Worm (Caenorhabditis elegans) whole organism, mixed stage, embryonic: ENCODE results near the gene F53C3.3.

Experiments
- M03D4.4 ChIP-seq: sonication (generic microtip); optimal IDR thresholded peaks from 2 replicates; lab custom pipeline; 2017; ENCODE audit warnings: mild to moderate bottlenecking, missing genetic modification characterization, missing compliant biosample characterization
- bed-3 ChIP-seq: fragments of 200-800 bp; sonication (Bioruptor generic); optimal IDR thresholded peaks from 3 replicates; lab custom pipeline; 2018; ENCODE audit warnings: mild to moderate bottlenecking, missing genetic modification characterization, moderate library complexity, missing compliant biosample characterization
- blmp-1 ChIP-seq: fragments of 150-350 bp; optimal IDR thresholded peaks from 2 replicates; lab custom pipeline; 2014; ENCODE audit warnings: missing biosample characterization, missing genetic modification characterization
- ceh-39 ChIP-seq: fragments of 150-350 bp; optimal IDR thresholded peaks from 2 replicates; lab custom pipeline; 2014; ENCODE audit warnings: missing biosample characterization, missing genetic modification characterization
- ceh-43 ChIP-seq: fragments of 200-800 bp; sonication (Bioruptor generic); optimal IDR thresholded peaks from 2 replicates; lab custom pipeline; 2018; ENCODE audit warnings: mild to moderate bottlenecking, missing genetic modification characterization, moderate library complexity, missing compliant biosample characterization
- ceh-83 ChIP-seq: fragments of 200-800 bp; sonication (Bioruptor generic); optimal IDR thresholded peaks from 2 replicates; lab custom pipeline; 2018; ENCODE audit warnings: mild to moderate bottlenecking, missing genetic modification characterization, missing compliant biosample characterization
- ces-1 ChIP-seq: fragments of 150-350 bp; optimal IDR thresholded peaks from 2 replicates; lab custom pipeline; 2014; ENCODE audit warnings: missing biosample characterization, missing genetic modification reagents, missing genetic modification characterization
- cnd-1 ChIP-seq: fragments of 200-800 bp; sonication (Bioruptor generic); optimal IDR thresholded peaks from 2 replicates; lab custom pipeline; 2018; ENCODE audit warnings: mild to moderate bottlenecking, missing genetic modification characterization, missing compliant biosample characterization
- drap-1 ChIP-seq: fragments of 200-800 bp; sonication (Bioruptor generic); optimal IDR thresholded peaks from 3 replicates; lab custom pipeline; 2018; ENCODE audit warnings: mild to moderate bottlenecking, missing genetic modification characterization, missing compliant biosample characterization
- elt-1 ChIP-seq: sonication (generic microtip); optimal IDR thresholded peaks from 2 replicates; lab custom pipeline; 2017; ENCODE audit warnings: missing genetic modification characterization, mild to moderate bottlenecking, missing compliant biosample characterization, antibody characterized with exemption, moderate library complexity, borderline replicate concordance; ENCODE audit not compliant: insufficient read depth
- elt-3 ChIP-seq: fragments of 150-350 bp; optimal IDR thresholded peaks from 2 replicates; lab custom pipeline; 2014; ENCODE audit warnings: missing biosample characterization, missing genetic modification characterization
- flh-1 ChIP-seq: fragments of 200-800 bp; sonication (Bioruptor generic); optimal IDR thresholded peaks from 2 replicates; lab custom pipeline; 2018; ENCODE audit warnings: mild to moderate bottlenecking, missing genetic modification characterization, moderate library complexity, missing compliant biosample characterization
- ham-2 ChIP-seq: fragments of 200-800 bp; sonication (Bioruptor generic); optimal IDR thresholded peaks from 2 replicates; lab custom pipeline; 2018; ENCODE audit warnings: mild to moderate bottlenecking, missing genetic modification characterization, missing compliant biosample characterization
- hlh-1 ChIP-seq: fragments of 150-350 bp; optimal IDR thresholded peaks from 2 replicates; lab custom pipeline; 2014; ENCODE audit warnings: missing biosample characterization, missing genetic modification reagents, missing genetic modification characterization
- lsy-2 ChIP-seq: fragments of 150-350 bp; optimal IDR thresholded peaks from 2 replicates; lab custom pipeline; 2014; ENCODE audit warnings: missing biosample characterization, missing genetic modification characterization
- mab-5 ChIP-seq: fragments of 150-350 bp; optimal IDR thresholded peaks from 2 replicates; lab custom pipeline; 2014; ENCODE audit warnings: missing biosample characterization, missing genetic modification characterization
- mep-1 ChIP-seq: fragments of 150-350 bp; optimal IDR thresholded peaks from 2 replicates; lab custom pipeline; 2017; ENCODE audit warnings: missing biosample characterization, missing genetic modification reagents, missing genetic modification characterization, inconsistent platforms
- mls-2 ChIP-seq: sonication (generic microtip); optimal IDR thresholded peaks from 2 replicates; lab custom pipeline; 2016; ENCODE audit warnings: mild to moderate bottlenecking, missing genetic modification characterization, moderate library complexity, missing compliant biosample characterization
- nhr-12 ChIP-seq: fragments of 150-350 bp; optimal IDR thresholded peaks from 2 replicates; lab custom pipeline; 2014; ENCODE audit warnings: missing biosample characterization, missing genetic modification characterization
- nhr-2 ChIP-seq: fragments of 150-350 bp; optimal IDR thresholded peaks from 2 replicates; lab custom pipeline; 2014; ENCODE audit warnings: missing biosample characterization, missing genetic modification characterization
- nhr-237 ChIP-seq: fragments of 150-350 bp; optimal IDR thresholded peaks from 2 replicates; lab custom pipeline; 2014; ENCODE audit warnings: missing biosample characterization, missing genetic modification characterization
- nhr-28 ChIP-seq: fragments of 150-350 bp; optimal IDR thresholded peaks from 2 replicates; lab custom pipeline; 2014; ENCODE audit warnings: missing biosample characterization, missing genetic modification characterization
- nhr-76 ChIP-seq: sonication (generic microtip); optimal IDR thresholded peaks from 2 replicates; lab custom pipeline; 2017; ENCODE audit warnings: missing biosample characterization, missing genetic modification characterization
- pha-4 ChIP-seq: fragments of 150-350 bp; optimal IDR thresholded peaks from 2 replicates; lab custom pipeline; 2018; ENCODE audit warnings: missing biosample characterization, missing genetic modification reagents, missing genetic modification characterization
- sem-2 ChIP-seq: fragments of 200-800 bp; sonication (Bioruptor generic); optimal IDR thresholded peaks from 2 replicates; lab custom pipeline; 2018; ENCODE audit warnings: mild to moderate bottlenecking, missing genetic modification characterization, missing compliant biosample characterization
- snpc-4 ChIP-seq: fragments of 150-350 bp; optimal IDR thresholded peaks from 2 replicates; lab custom pipeline; 2014; ENCODE audit warnings: missing biosample characterization, missing genetic modification characterization
- sptf-1 ChIP-seq: sonication (generic microtip); optimal IDR thresholded peaks from 2 replicates; lab custom pipeline; 2017; ENCODE audit warnings: mild to moderate bottlenecking, missing genetic modification characterization, moderate library complexity, missing compliant biosample characterization
- unc-120 ChIP-seq: sonication (generic microtip); optimal IDR thresholded peaks from 2 replicates; lab custom pipeline; 2017; ENCODE audit warnings: missing genetic modification characterization, missing compliant biosample characterization; ENCODE audit not compliant: poor library complexity, severe bottlenecking
- unc-62 ChIP-seq: fragments of 150-350 bp; optimal IDR thresholded peaks from 2 replicates; lab custom pipeline; 2014; ENCODE audit warnings: missing biosample characterization, missing genetic modification reagents, missing genetic modification characterization
- zip-8 ChIP-seq: fragments of 150-350 bp; optimal IDR thresholded peaks from 2 replicates; lab custom pipeline; 2014; ENCODE audit warnings: missing biosample characterization, missing genetic modification characterization
- ztf-11 ChIP-seq: fragments of 150-350 bp; optimal IDR thresholded peaks from 2 replicates; lab custom pipeline; 2014; ENCODE audit warnings: missing biosample characterization, missing genetic modification characterization

Gene F53C3.3

ce11 chrII:3902798-3903197, at the start of gene F53C3.3:
F53C3.3 (plus strand) TSS chrII:3902856.
- no peak for TF ChIP-seq M03D4.4 (tag; lab: Kevin White, UChicago)
- TF ChIP-seq sptf-1 (tag; lab: Kevin White, UChicago): no peak
- TF ChIP-seq elt-3 (tag; lab: Kevin White, UChicago): no peak
- TF ChIP-seq elt-1 (tag; lab: Kevin White, UChicago): no peak
- TF ChIP-seq mep-1 (tag; lab: Kevin White, UChicago): no peak

ce11 chrII:3860826-3861225, 41.8 kb upstream of the F53C3.3 start, which contains the start of gene oac-11:
oac-11 (minus strand) TSS chrII:3860926.
- TF ChIP-seq unc-62 (GFP tag; lab: Kevin White, UChicago): no peak
- no peak for TF ChIP-seq cnd-1 (tag; lab: Kevin White, UChicago)
- TF ChIP-seq bed-3 (GFP tag; lab: Kevin White, UChicago): no peak
- no peak for TF ChIP-seq nhr-237 (tag; lab: Kevin White, UChicago)
- TF ChIP-seq mab-5 (tag; lab: Kevin White, UChicago): no peak
- no peak for TF ChIP-seq drap-1
- no peak for TF ChIP-seq zip-8 (tag; lab: Kevin White, UChicago)
- TF ChIP-seq ztf-11: no peak
- TF ChIP-seq ces-1: no peak
- no peak for TF ChIP-seq elt-3 (tag; lab: Kevin White, UChicago)
- TF ChIP-seq unc-120 (tag; lab: Kevin White, UChicago): no peak
- no peak for TF ChIP-seq mep-1 (tag; lab: Kevin White, UChicago)
- TF ChIP-seq nhr-2: no peak
- no peak for TF ChIP-seq snpc-4 (tag; lab: Kevin White, UChicago)
- TF ChIP-seq nhr-12 (tag; lab: Kevin White, UChicago): no peak

- TF ChIP-seq M03D4.4 (tag; lab: Kevin White, UChicago): no peak
- TF ChIP-seq mep-1 (tag; lab: Kevin White, UChicago): no peak
- no peak for TF ChIP-seq lsy-2
- TF ChIP-seq pha-4 (tag; lab: Kevin White, UChicago): no peak
- TF ChIP-seq ces-1: no peak
- no peak for TF ChIP-seq hlh-1 (tag; lab: Kevin White, UChicago)
- TF ChIP-seq nhr-76: no peak
- no peak for TF ChIP-seq mab-5 (tag; lab: Kevin White, UChicago)
- no peak for TF ChIP-seq elt-1 (tag; lab: Kevin White, UChicago)
- TF ChIP-seq unc-62 (GFP tag; lab: Kevin White, UChicago): no peak
- no peak for TF ChIP-seq ztf-11
- TF ChIP-seq ceh-43 (GFP tag; lab: Kevin White, UChicago): no peak
- TF ChIP-seq ceh-39: no peak
- no peak for TF ChIP-seq nhr-2
- no peak for TF ChIP-seq ceh-83 (GFP tag; lab: Kevin White, UChicago)
- TF ChIP-seq nhr-12 (tag; lab: Kevin White, UChicago): no peak
- TF ChIP-seq bed-3 (GFP tag; lab: Kevin White, UChicago): no peak
- TF ChIP-seq flh-1: no peak
- TF ChIP-seq blmp-1 (tag; lab: Kevin White, UChicago): no peak
- no peak for TF ChIP-seq drap-1
Measured at ce11 chrII:3862053-3862452, 40.6 kb upstream of the F53C3.3 start.

ce11 chrII:3864652-3865051, 38.0 kb upstream of the F53C3.3 start, which contains the start of gene nhr-261:
nhr-261 (minus strand) TSS chrII:3864752.
- TF ChIP-seq nhr-12 (tag; lab: Kevin White, UChicago): no peak
- no peak for TF ChIP-seq mls-2
- TF ChIP-seq nhr-237 (tag; lab: Kevin White, UChicago): no peak

ce11 chrII:3869601-3870000, 33.1 kb upstream of the F53C3.3 start, which contains the start of gene oac-10:
oac-10 (plus strand) TSS chrII:3869901.
- no peak for TF ChIP-seq cnd-1 (tag; lab: Kevin White, UChicago)
- no peak for TF ChIP-seq elt-1 (tag; lab: Kevin White, UChicago)
- TF ChIP-seq drap-1: no peak
- TF ChIP-seq sptf-1 (tag; lab: Kevin White, UChicago): no peak
- no peak for TF ChIP-seq ceh-39
- no peak for TF ChIP-seq mls-2
- TF ChIP-seq hlh-1 (tag; lab: Kevin White, UChicago): no peak
- no peak for TF ChIP-seq sem-2 (GFP tag; lab: Kevin White, UChicago)
- no peak for TF ChIP-seq ham-2 (GFP tag; lab: Kevin White, UChicago)
- no peak for TF ChIP-seq ztf-11
- TF ChIP-seq nhr-28: no peak
- no peak for TF ChIP-seq ces-1
- TF ChIP-seq elt-3 (tag; lab: Kevin White, UChicago): no peak
- no peak for TF ChIP-seq bed-3 (GFP tag; lab: Kevin White, UChicago)
